Worm (Caenorhabditis elegans) whole organism, L2 larva: ENCODE results near the gene twk-4.

Experiments
- C34F6.9 ChIP-seq: fragments of 150-350 bp; optimal IDR thresholded peaks from 2 replicates; lab custom pipeline; 2014; ENCODE audit warnings: missing biosample characterization, missing genetic modification characterization
- ama-1 ChIP-seq: fragments of 150-350 bp; optimal IDR thresholded peaks from 2 replicates; lab custom pipeline; 2018; ENCODE audit warnings: inconsistent platforms
- mdl-1 ChIP-seq, 2 experiments: fragments of 150-350 bp in 1 of 2; sonication (generic microtip) in 1 of 2; optimal IDR thresholded peaks; 2 replicates each; lab custom pipeline; 2017; ENCODE audit warnings: missing biosample characterization in 2 of 2, missing genetic modification characterization in 2 of 2
- nhr-11 ChIP-seq: fragments of 150-350 bp; optimal IDR thresholded peaks from 2 replicates; lab custom pipeline; 2014; ENCODE audit warnings: missing biosample characterization, missing genetic modification characterization

DNA sequence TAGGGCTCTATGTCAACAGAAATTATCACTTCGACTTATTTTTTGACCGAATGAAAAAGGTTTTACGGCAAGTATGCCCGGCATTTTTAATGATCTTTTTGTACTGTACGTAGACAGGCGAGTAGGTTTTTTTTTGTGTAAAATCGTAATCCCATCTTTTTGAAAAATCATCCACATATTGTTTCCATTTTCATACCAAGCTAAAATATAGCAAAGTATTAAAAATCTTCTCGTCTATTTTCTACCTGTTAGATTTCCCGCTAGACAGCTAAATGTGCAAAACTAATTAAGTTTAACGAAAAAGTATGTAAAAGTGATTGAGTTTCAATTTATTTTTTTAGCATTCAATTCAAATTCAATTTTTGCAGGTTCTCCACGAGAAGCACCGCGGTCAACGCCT lies 62.7 kb downstream of the twk-4 start, which contains the start of gene C16D2.1:
- TF ChIP-seq nhr-11 (tag; lab: Kevin White, UChicago) (no peak), mdl-1 (tag; optimal IDR thresholded peaks at IDR 0.05; lab: Kevin White, UChicago) (no peak), C34F6.9 (no peak), ama-1 (lab: Kevin White, UChicago) (no peak)
